Worm (Caenorhabditis elegans) whole organism, L1 larva: ENCODE data around the gene tag-281.
"Not testable (repeated sequence)": the region's sequence is repeated elsewhere in the genome, so short reads cannot be mapped to it uniquely, and the experiment has no call there.

Experiments
- F16B12.6 ChIP-seq: fragments of 150-350 bp; optimal IDR thresholded peaks from 2 replicates; lab custom pipeline; 2014; ENCODE audit warnings: missing biosample characterization, missing genetic modification characterization
- aha-1 ChIP-seq: fragments of 150-350 bp; optimal IDR thresholded peaks from 2 replicates; lab custom pipeline; 2014; ENCODE audit warnings: missing biosample characterization, missing genetic modification characterization
- aly-2 ChIP-seq: fragments of 150-350 bp; optimal IDR thresholded peaks from 2 replicates; lab custom pipeline; 2014; ENCODE audit warnings: missing biosample characterization, missing genetic modification characterization
- ama-1 ChIP-seq: fragments of 150-350 bp; optimal IDR thresholded peaks from 2 replicates; lab custom pipeline; 2014
- blmp-1 ChIP-seq: fragments of 150-350 bp; optimal IDR thresholded peaks from 2 replicates; lab custom pipeline; 2014; ENCODE audit warnings: missing biosample characterization, missing genetic modification characterization
- ceh-63 ChIP-seq: fragments of 200-800 bp; sonication (Bioruptor generic); optimal IDR thresholded peaks from 2 replicates; lab custom pipeline; 2018; ENCODE audit warnings: mild to moderate bottlenecking, missing genetic modification characterization, missing compliant biosample characterization
- ceh-82 ChIP-seq, 3 experiments: fragments of 150-350 bp in 1 of 3; sonication (generic microtip) in 2 of 3; optimal IDR thresholded peaks; 2 replicates each; lab custom pipeline; 2014 to 2017; ENCODE audit warnings: missing biosample characterization in 3 of 3, missing genetic modification characterization in 3 of 3
- ceh-90 ChIP-seq: sonication (generic microtip); optimal IDR thresholded peaks from 2 replicates; lab custom pipeline; 2016; ENCODE audit warnings: missing genetic modification characterization, missing compliant biosample characterization
- efl-3 ChIP-seq: fragments of 200-800 bp; sonication (Bioruptor generic); optimal IDR thresholded peaks from 2 replicates; lab custom pipeline; 2018; ENCODE audit warnings: mild to moderate bottlenecking, missing genetic modification characterization, missing compliant biosample characterization
- egl-27 ChIP-seq, 2 experiments: fragments of 150-350 bp in 1 of 2; sonication (generic microtip); optimal IDR thresholded peaks; 3 replicates each; lab custom pipeline; 2017 to 2018; ENCODE audit warnings: missing biosample characterization in 2 of 2, missing genetic modification characterization in 2 of 2, missing genetic modification reagents in 2 of 2
- ets-5 ChIP-seq: fragments of 200-800 bp; sonication (Bioruptor generic); IDR thresholded peaks from 2 replicates; pipeline ENCODE4 v1.3.6; 2022; ENCODE audit warnings: missing genetic modification characterization, missing compliant biosample characterization
- fkh-10 ChIP-seq: sonication (generic microtip); optimal IDR thresholded peaks from 2 replicates; lab custom pipeline; 2017; ENCODE audit warnings: missing biosample characterization, missing genetic modification reagents, missing genetic modification characterization
- fkh-8 ChIP-seq: sonication (generic microtip); optimal IDR thresholded peaks from 2 replicates; lab custom pipeline; 2016; ENCODE audit warnings: mild to moderate bottlenecking, missing genetic modification characterization, missing compliant biosample characterization
- fos-1 ChIP-seq: fragments of 150-350 bp; optimal IDR thresholded peaks from 2 replicates; lab custom pipeline; 2014; ENCODE audit warnings: missing biosample characterization, missing genetic modification characterization
- hlh-17 ChIP-seq: fragments of 200-800 bp; sonication (Bioruptor generic); optimal IDR thresholded peaks from 2 replicates; lab custom pipeline; 2018; ENCODE audit warnings: missing genetic modification characterization, mild to moderate bottlenecking, missing compliant biosample characterization, moderate library complexity, borderline replicate concordance
- lin-15B ChIP-seq: fragments of 150-350 bp; sonication (generic microtip); optimal IDR thresholded peaks from 3 replicates; lab custom pipeline; 2014; ENCODE audit warnings: missing biosample characterization, missing genetic modification characterization
- lin-39 ChIP-seq: fragments of 150-350 bp; optimal IDR thresholded peaks from 2 replicates; lab custom pipeline; 2014; ENCODE audit warnings: missing biosample characterization, missing genetic modification reagents, missing genetic modification characterization
- lir-3 ChIP-seq: sonication (generic microtip); optimal IDR thresholded peaks from 2 replicates; lab custom pipeline; 2016; ENCODE audit warnings: mild to moderate bottlenecking, missing genetic modification characterization, moderate library complexity, missing compliant biosample characterization; ENCODE audit not compliant: poor library complexity
- mab-9 ChIP-seq: fragments of 200-800 bp; sonication (Bioruptor generic); IDR thresholded peaks from 2 replicates; pipeline ENCODE4 v1.3.6; 2022; ENCODE audit warnings: missing genetic modification reagents, missing genetic modification characterization, missing compliant biosample characterization
- nhr-237 ChIP-seq: fragments of 150-350 bp; optimal IDR thresholded peaks from 2 replicates; lab custom pipeline; 2014; ENCODE audit warnings: missing biosample characterization, missing genetic modification characterization
- nhr-47 ChIP-seq: sonication (generic microtip); optimal IDR thresholded peaks from 2 replicates; lab custom pipeline; 2016; ENCODE audit warnings: mild to moderate bottlenecking, missing genetic modification characterization, moderate library complexity, missing compliant biosample characterization
- nhr-71 ChIP-seq: sonication (generic microtip); optimal IDR thresholded peaks from 2 replicates; lab custom pipeline; 2016; ENCODE audit warnings: mild to moderate bottlenecking, missing genetic modification characterization, moderate library complexity, missing compliant biosample characterization
- nhr-76 ChIP-seq: sonication (generic microtip); optimal IDR thresholded peaks from 2 replicates; lab custom pipeline; 2017; ENCODE audit warnings: missing biosample characterization, missing genetic modification characterization
- nhr-84 ChIP-seq: sonication (generic microtip); optimal IDR thresholded peaks from 2 replicates; lab custom pipeline; 2017; ENCODE audit warnings: missing biosample characterization, missing genetic modification characterization
- pax-3 ChIP-seq: fragments of 200-800 bp; sonication (Bioruptor generic); optimal IDR thresholded peaks from 2 replicates; lab custom pipeline; 2018; ENCODE audit warnings: mild to moderate bottlenecking, missing genetic modification characterization, moderate library complexity, missing compliant biosample characterization
- pqm-1 ChIP-seq: sonication (generic microtip); optimal IDR thresholded peaks from 3 replicates; lab custom pipeline; 2017; ENCODE audit warnings: missing biosample characterization, missing genetic modification characterization
- skn-1 ChIP-seq: fragments of 150-350 bp; optimal IDR thresholded peaks from 2 replicates; lab custom pipeline; 2014; ENCODE audit warnings: missing biosample characterization, missing genetic modification characterization
- snpc-4 ChIP-seq: fragments of 150-350 bp; optimal IDR thresholded peaks from 2 replicates; lab custom pipeline; 2014; ENCODE audit warnings: missing biosample characterization, missing genetic modification characterization
- unc-30 ChIP-seq: sonication (generic microtip); optimal IDR thresholded peaks from 2 replicates; lab custom pipeline; 2017; ENCODE audit warnings: missing biosample characterization, missing genetic modification characterization
- unc-98 ChIP-seq: fragments of 200-800 bp; sonication (Bioruptor generic); IDR thresholded peaks from 2 replicates; pipeline ENCODE4 v1.3.6; 2022; ENCODE audit warnings: missing genetic modification characterization, missing compliant biosample characterization
- vab-15 ChIP-seq: sonication (generic microtip); optimal IDR thresholded peaks from 2 replicates; lab custom pipeline; 2017; ENCODE audit warnings: missing genotype, mild to moderate bottlenecking, missing genetic modification characterization, missing compliant biosample characterization

The tag-281 gene

DNA sequence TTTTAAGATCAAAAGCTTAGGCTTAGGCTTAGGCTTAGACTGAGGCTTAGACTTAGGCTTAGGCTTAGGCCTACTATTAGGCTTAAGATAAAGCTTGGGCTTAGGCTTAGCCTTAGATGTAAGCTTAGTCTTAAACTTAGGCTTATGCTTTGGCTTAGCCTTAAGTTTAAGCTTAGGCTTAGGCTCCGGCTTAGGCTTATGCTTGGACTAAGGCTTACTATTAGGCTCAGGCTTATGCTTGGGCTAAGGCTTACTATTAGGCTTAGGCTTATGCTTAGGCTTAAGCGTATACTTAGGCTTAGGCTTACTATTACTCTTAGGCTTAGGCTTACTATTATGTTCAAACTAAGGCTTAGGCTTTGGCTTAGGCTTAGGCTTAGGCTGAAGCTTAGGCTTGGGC lies 22.8 kb upstream of the tag-281 start:
- TF ChIP-seq ceh-90 (tag; lab: Kevin White, UChicago), result no peak
- no peak for TF ChIP-seq hlh-17
- TF ChIP-seq F16B12.6 (tag; lab: Kevin White, UChicago), result no peak
- TF ChIP-seq egl-27 (tag; optimal IDR thresholded peaks at IDR 0.05; lab: Kevin White, UChicago), result no peak
- no peak for TF ChIP-seq nhr-237 (tag; lab: Kevin White, UChicago)
- no peak for TF ChIP-seq vab-15 (tag; lab: Kevin White, UChicago)
- no peak for TF ChIP-seq lin-39
- TF ChIP-seq lin-15B (tag; lab: Kevin White, UChicago), result no peak
- TF ChIP-seq aha-1 (tag; lab: Kevin White, UChicago), result no peak
- TF ChIP-seq fkh-10, result no peak
- no peak for TF ChIP-seq unc-30
- no peak for TF ChIP-seq ets-5 (GFP tag; lab: Robert Waterston, UW)
- no peak for TF ChIP-seq blmp-1 (tag; lab: Kevin White, UChicago)
- TF ChIP-seq ceh-82 (tag; optimal IDR thresholded peaks at IDR 0.05; lab: Kevin White, UChicago), result no peak

DNA sequence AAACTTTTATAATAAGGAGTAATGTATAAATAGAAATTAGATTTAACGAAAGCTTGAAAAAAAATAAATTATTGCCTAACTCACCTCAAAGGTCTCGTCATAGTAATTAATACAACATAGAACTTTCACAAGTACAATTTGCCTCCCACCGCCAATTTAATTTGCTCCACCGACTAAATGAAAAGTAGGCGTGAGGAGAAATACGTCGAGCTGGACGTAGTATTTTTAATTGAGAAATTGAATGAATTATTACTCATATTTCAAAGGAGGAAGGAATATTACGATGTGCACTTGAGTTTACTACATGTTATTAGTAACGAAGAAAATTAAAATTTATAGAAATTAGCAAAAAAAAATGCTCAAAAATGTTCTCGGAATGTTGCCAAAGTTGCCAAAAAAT lies 21.1 kb upstream of the tag-281 start, which contains the start of gene Y57A10C.9:
Gene Y57A10C.9 (minus strand): TSS at position 101 of the 400 bp plus-strand sequence.
- TF ChIP-seq nhr-71 (tag; lab: Kevin White, UChicago), result peak; percentile 1
- TF ChIP-seq pax-3, result no peak
- TF ChIP-seq, all 84 proteins: peak for 1

DNA sequence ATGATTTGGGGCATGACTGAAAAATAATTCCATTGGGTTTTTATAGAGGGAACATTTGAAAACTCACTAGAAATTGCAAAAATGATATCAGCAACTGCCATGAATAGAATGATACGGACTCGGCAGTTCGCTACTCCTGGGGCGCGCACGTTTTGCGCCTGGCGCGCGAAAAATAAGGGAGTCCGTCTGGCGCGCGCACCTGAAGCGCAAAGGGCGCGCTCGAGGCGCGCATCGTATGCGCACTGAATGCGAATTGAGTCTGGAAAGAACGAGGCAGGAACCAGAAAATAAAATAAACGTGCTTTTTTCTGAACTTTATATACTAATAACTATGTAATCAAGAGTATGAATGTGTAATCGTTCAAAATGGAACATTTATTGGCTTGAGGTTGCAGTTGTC lies 18.4 kb upstream of the tag-281 start, which contains the start of gene Y57A10C.10:
Gene Y57A10C.10 (minus strand): TSS at position 101 of the 400 bp plus-strand sequence.
- not testable (repeated sequence) for TF ChIP-seq fos-1; vab-15 (tag; lab: Kevin White, UChicago); lin-39

DNA sequence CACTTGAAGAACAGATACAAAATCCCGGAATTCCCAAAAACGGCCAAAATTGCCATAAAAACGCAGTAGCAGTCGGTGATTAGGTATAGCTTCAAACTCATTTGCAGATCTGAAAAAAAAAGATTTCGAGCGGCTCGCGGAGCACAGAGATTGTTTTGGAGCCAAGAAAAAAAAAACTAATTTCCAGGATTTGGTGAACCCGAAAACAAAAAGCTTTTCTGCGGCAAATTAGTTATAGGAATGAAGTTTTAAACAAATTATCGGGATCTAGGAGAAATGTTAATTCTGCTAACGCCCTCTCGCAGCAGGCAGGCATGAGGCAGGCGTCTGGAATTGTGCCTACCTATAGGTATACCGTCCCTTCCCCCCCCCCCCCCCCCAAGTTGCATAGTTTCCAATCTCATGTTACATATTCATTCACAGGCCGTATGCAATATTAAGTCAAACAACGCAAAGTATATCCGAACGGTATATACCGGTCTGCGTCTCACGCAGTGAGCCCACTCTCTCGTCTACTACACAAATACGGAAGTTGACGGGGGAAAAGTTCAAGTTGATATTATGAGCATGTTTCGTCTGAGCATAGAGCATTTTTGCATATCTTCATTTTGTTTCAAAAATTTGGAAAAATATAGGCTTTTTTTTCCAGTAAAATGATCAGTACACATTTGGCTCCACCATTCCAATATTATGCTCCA lies 14.7 kb upstream of the tag-281 start, which contains the start of the genes W05H5.1 and pitr-6:
Gene W05H5.1 (minus strand): TSS at position 101 of the 698 bp plus-strand sequence.
Gene pitr-6 (plus strand): TSS at position 648 of the 698 bp plus-strand sequence.
- TF ChIP-seq nhr-76 (tag; lab: Kevin White, UChicago) (no peak), hlh-17 (no peak), lir-3 (tag; lab: Kevin White, UChicago) (no peak), pqm-1 (no peak), efl-3 (GFP tag; lab: Kevin White, UChicago) (no peak), mab-9 (GFP tag; lab: Robert Waterston, UW) (no peak), nhr-84 (tag; lab: Kevin White, UChicago) (no peak), nhr-47 (tag; lab: Kevin White, UChicago) (no peak), fkh-10 (no peak), nhr-71 (tag; lab: Kevin White, UChicago) (no peak), unc-98 (no peak), aly-2 (tag; lab: Kevin White, UChicago) (no peak), ceh-82 (tag; optimal IDR thresholded peaks at IDR 0.05; lab: Kevin White, UChicago) (no peak)
- TF ChIP-seq, all 84 proteins: peak for 0

DNA sequence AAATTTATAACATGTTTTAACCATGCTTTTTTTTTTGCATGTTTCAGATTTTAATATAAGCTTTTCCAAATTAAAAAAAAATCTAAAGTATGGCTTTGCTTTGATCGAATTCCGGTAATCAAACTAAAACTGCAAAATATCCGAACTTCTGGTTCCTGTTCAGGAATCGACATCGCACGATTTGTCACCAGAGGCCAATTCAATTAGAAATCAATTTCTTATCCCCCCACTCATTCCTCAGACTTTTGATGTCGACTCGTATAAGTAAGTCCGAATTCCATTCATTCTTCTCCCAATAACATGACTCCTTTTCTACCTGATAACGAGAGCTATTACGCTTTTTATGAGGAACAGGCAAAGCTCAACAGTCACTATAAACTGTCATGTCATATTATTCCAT lies 11.3 kb upstream of the tag-281 start, which contains the start of gene srh-27:
Gene srh-27 (plus strand): TSS at position 301 of the 400 bp plus-strand sequence.
- TF ChIP-seq snpc-4 (tag; lab: Kevin White, UChicago) (no peak), ceh-63 (GFP tag; lab: Kevin White, UChicago) (no peak)

DNA sequence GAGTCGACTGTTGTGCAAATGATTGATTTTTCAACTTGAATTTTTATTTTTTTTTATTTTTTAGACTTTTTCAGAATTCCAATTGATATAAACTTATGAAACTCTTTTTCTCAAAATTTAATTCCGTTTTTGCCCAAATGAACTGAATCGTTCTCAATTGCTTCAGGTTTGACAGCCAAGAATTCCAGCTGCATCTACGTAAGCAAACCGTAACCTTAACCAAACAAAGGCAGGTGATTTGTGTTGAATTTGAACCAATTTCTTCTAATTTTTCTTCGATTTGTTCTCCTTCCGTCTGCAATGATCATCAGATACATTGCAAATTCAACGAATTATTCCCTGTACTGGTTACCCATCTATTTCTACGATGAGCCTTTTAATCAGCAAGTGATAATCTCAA lies 9.7 kb upstream of the tag-281 start, which contains the start of gene sre-34:
Gene sre-34 (plus strand): TSS at position 301 of the 400 bp plus-strand sequence.
- no peak for TF ChIP-seq fkh-8
- no peak for TF ChIP-seq mab-9 (GFP tag; lab: Robert Waterston, UW)
- no peak for TF ChIP-seq skn-1 (tag; lab: Kevin White, UChicago)
- TF ChIP-seq ama-1 (lab: Kevin White, UChicago), result no peak
- TF ChIP-seq, all 84 proteins: peak for 0
